Fruit fly (Drosophila melanogaster) whole organism, embryonic: ENCODE results near the gene srl.

Experiments used
- Antp ChIP-seq: fragments of 200-800 bp; sonication (Bioruptor generic); optimal IDR thresholded peaks from 3 replicates; lab custom pipeline; 2016; ENCODE audit warnings: missing biosample characterization, missing genetic modification characterization
- Atf3 ChIP-seq: fragments of 200-800 bp; sonication (Bioruptor generic); optimal IDR thresholded peaks from 3 replicates; lab custom pipeline; 2016; ENCODE audit warnings: missing biosample characterization, missing genetic modification characterization
- CG10543 ChIP-seq: fragments of 200-800 bp; sonication (Bioruptor generic); optimal IDR thresholded peaks from 3 replicates; lab custom pipeline; 2017; ENCODE audit warnings: missing biosample characterization, mild to moderate bottlenecking, missing genetic modification characterization, moderate library complexity
- CG13624 ChIP-seq: fragments of 200-800 bp; sonication (Bioruptor generic); optimal IDR thresholded peaks from 2 replicates; lab custom pipeline; 2016; ENCODE audit warnings: missing biosample characterization, missing genetic modification characterization
- CG1602 ChIP-seq: fragments of 200-800 bp; sonication (Bioruptor generic); optimal IDR thresholded peaks from 3 replicates; lab custom pipeline; 2016; ENCODE audit warnings: missing biosample characterization, missing genetic modification characterization
- CG17568 ChIP-seq: fragments of 200-800 bp; sonication (Bioruptor generic); optimal IDR thresholded peaks from 2 replicates; lab custom pipeline; 2018; ENCODE audit warnings: missing biosample characterization, mild to moderate bottlenecking, missing genetic modification characterization, moderate library complexity
- CG17912 ChIP-seq: fragments of 200-800 bp; sonication (Bioruptor generic); optimal IDR thresholded peaks from 2 replicates; lab custom pipeline; 2018; ENCODE audit warnings: missing biosample characterization, mild to moderate bottlenecking, missing genetic modification characterization
- CG18476 ChIP-seq: fragments of 200-800 bp; sonication (Bioruptor generic); optimal IDR thresholded peaks from 2 replicates; lab custom pipeline; 2016; ENCODE audit warnings: missing biosample characterization, mild to moderate bottlenecking, missing genetic modification characterization
- CG2199 ChIP-seq: fragments of 200-800 bp; sonication (Bioruptor generic); IDR thresholded peaks from 3 replicates; pipeline ENCODE4 v1.3.6; 2022; ENCODE audit warnings: missing biosample characterization, missing genetic modification characterization
- CG2875 ChIP-seq: fragments of 200-800 bp; sonication (Bioruptor generic); optimal IDR thresholded peaks from 2 replicates; lab custom pipeline; 2017; ENCODE audit warnings: missing biosample characterization, mild to moderate bottlenecking, missing genetic modification characterization, missing genetic modification reagents
- CG32532 ChIP-seq: fragments of 200-800 bp; sonication (Bioruptor generic); IDR thresholded peaks from 2 replicates; pipeline ENCODE4 v1.3.6; 2022; ENCODE audit warnings: missing biosample characterization, missing genetic modification characterization
- CG33557 ChIP-seq: fragments of 200-800 bp; sonication (Bioruptor generic); optimal IDR thresholded peaks from 2 replicates; lab custom pipeline; 2019; ENCODE audit warnings: missing biosample characterization, mild to moderate bottlenecking, missing genetic modification characterization, moderate library complexity
- CG3407 ChIP-seq: fragments of 200-800 bp; sonication (Bioruptor generic); optimal IDR thresholded peaks from 2 replicates; lab custom pipeline; 2018; ENCODE audit warnings: missing biosample characterization, mild to moderate bottlenecking, missing genetic modification characterization
- CG5180 ChIP-seq: fragments of 200-800 bp; sonication (Bioruptor generic); optimal IDR thresholded peaks from 3 replicates; lab custom pipeline; 2017; ENCODE audit warnings: missing biosample characterization, missing genetic modification characterization, mild to moderate bottlenecking, moderate library complexity, missing genetic modification reagents
- CG6254 ChIP-seq: fragments of 200-800 bp; sonication (Bioruptor generic); optimal IDR thresholded peaks from 3 replicates; lab custom pipeline; 2017; ENCODE audit warnings: mild to moderate bottlenecking, missing biosample characterization, missing genetic modification reagents, missing genetic modification characterization
- CG6813 ChIP-seq: fragments of 200-800 bp; sonication (Bioruptor generic); optimal IDR thresholded peaks from 2 replicates; lab custom pipeline; 2017; ENCODE audit warnings: missing biosample characterization, missing genetic modification characterization, mild to moderate bottlenecking, moderate library complexity, missing genetic modification reagents
- CG7928 ChIP-seq: fragments of 200-800 bp; sonication (Bioruptor generic); optimal IDR thresholded peaks from 2 replicates; lab custom pipeline; 2017; ENCODE audit warnings: missing biosample characterization, mild to moderate bottlenecking, missing genetic modification characterization
- CG8290 ChIP-seq, 3 experiments: fragments of 200-800 bp; sonication (Bioruptor generic); optimal IDR thresholded peaks; 2 replicates each; lab custom pipeline; 2016 to 2019; ENCODE audit warnings: missing biosample characterization in 3 of 3, missing genetic modification characterization in 3 of 3, mild to moderate bottlenecking in 2 of 3, moderate library complexity in 1 of 3
- CG8388 ChIP-seq: fragments of 200-800 bp; sonication (Bioruptor generic); optimal IDR thresholded peaks from 2 replicates; lab custom pipeline; 2019; ENCODE audit warnings: missing biosample characterization, mild to moderate bottlenecking, missing genetic modification characterization, moderate library complexity
- CG8924 ChIP-seq: fragments of 200-800 bp; optimal IDR thresholded peaks from 3 replicates; lab custom pipeline; 2019; ENCODE audit warnings: missing biosample characterization, mild to moderate bottlenecking, missing genetic modification characterization, moderate library complexity
- Chrac-16 ChIP-seq: fragments of 200-800 bp; sonication (Bioruptor generic); optimal IDR thresholded peaks from 3 replicates; lab custom pipeline; 2016; ENCODE audit warnings: missing biosample characterization, missing genetic modification characterization
- CoRest ChIP-seq: fragments of 200-800 bp; sonication (Bioruptor generic); optimal IDR thresholded peaks from 3 replicates; lab custom pipeline; 2018; ENCODE audit warnings: missing biosample characterization, mild to moderate bottlenecking, missing genetic modification characterization, moderate library complexity
- Dek ChIP-seq: fragments of 200-800 bp; sonication (Bioruptor generic); optimal IDR thresholded peaks from 3 replicates; lab custom pipeline; 2019; ENCODE audit warnings: missing biosample characterization, mild to moderate bottlenecking, missing genetic modification characterization, moderate library complexity
- ERR ChIP-seq: fragments of 200-800 bp; sonication (Bioruptor generic); optimal IDR thresholded peaks from 2 replicates; lab custom pipeline; 2016; ENCODE audit warnings: missing biosample characterization, missing genetic modification characterization
- HHEX ChIP-seq: fragments of 200-800 bp; sonication (Bioruptor generic); optimal IDR thresholded peaks from 3 replicates; lab custom pipeline; 2017; ENCODE audit warnings: missing biosample characterization, mild to moderate bottlenecking, missing genetic modification characterization, missing genetic modification reagents
- HmgZ ChIP-seq: fragments of 200-800 bp; sonication (Bioruptor generic); optimal IDR thresholded peaks from 2 replicates; lab custom pipeline; 2018; ENCODE audit warnings: missing biosample characterization, mild to moderate bottlenecking, missing genetic modification characterization
- Max ChIP-seq: fragments of 200-800 bp; sonication (Bioruptor generic); optimal IDR thresholded peaks from 2 replicates; lab custom pipeline; 2016; ENCODE audit warnings: missing biosample characterization, mild to moderate bottlenecking, missing genetic modification characterization
- Oaz ChIP-seq: fragments of 200-800 bp; sonication (Bioruptor generic); IDR thresholded peaks from 2 replicates; pipeline ENCODE4 v1.3.6; 2022; ENCODE audit warnings: missing biosample characterization, missing genetic modification characterization
- PHDP ChIP-seq: fragments of 200-800 bp; sonication (Bioruptor generic); optimal IDR thresholded peaks from 3 replicates; lab custom pipeline; 2018; ENCODE audit warnings: missing biosample characterization, mild to moderate bottlenecking, missing genetic modification characterization, moderate library complexity
- bbx ChIP-seq: fragments of 200-800 bp; sonication (Bioruptor generic); IDR thresholded peaks from 2 replicates; pipeline ENCODE4 v1.3.6; 2022; ENCODE audit warnings: missing biosample characterization, missing genetic modification characterization; ENCODE audit not compliant: partially characterized antibody
- disco-r ChIP-seq: fragments of 200-800 bp; sonication (Bioruptor generic); optimal IDR thresholded peaks from 2 replicates; lab custom pipeline; 2016; ENCODE audit warnings: missing biosample characterization, missing genetic modification characterization
- ems ChIP-seq: fragments of 200-800 bp; sonication (Bioruptor generic); optimal IDR thresholded peaks from 3 replicates; lab custom pipeline; 2016; ENCODE audit warnings: missing biosample characterization, missing genetic modification characterization
- ewg ChIP-seq: fragments of 200-800 bp; sonication (Bioruptor generic); optimal IDR thresholded peaks from 3 replicates; lab custom pipeline; 2017; ENCODE audit warnings: mild to moderate bottlenecking, missing biosample characterization, missing genetic modification reagents, missing genetic modification characterization
- grau ChIP-seq: fragments of 200-800 bp; optimal IDR thresholded peaks from 3 replicates; lab custom pipeline; 2019; ENCODE audit warnings: missing biosample characterization, mild to moderate bottlenecking, missing genetic modification characterization, moderate library complexity
- gro ChIP-seq: fragments of 200-800 bp; sonication (Bioruptor generic); optimal IDR thresholded peaks from 2 replicates; lab custom pipeline; 2016; ENCODE audit warnings: missing biosample characterization, missing genetic modification characterization
- ham ChIP-seq: fragments of 200-800 bp; sonication (Bioruptor generic); IDR thresholded peaks from 2 replicates; pipeline ENCODE4 v1.3.6; 2022; ENCODE audit warnings: missing biosample characterization, missing genetic modification characterization
- hkb ChIP-seq, 2 experiments: fragments of 200-800 bp in 1 of 2; fragments of >200 bp in 1 of 2; sonication (Bioruptor generic) in 1 of 2; IDR thresholded peaks in 1 of 2; optimal IDR thresholded peaks in 1 of 2; 2 replicates each; pipeline versions ENCODE4 v1.3.6 to Lab custom; 2017 to 2022; ENCODE audit warnings: missing biosample characterization in 1 of 2, missing genetic modification characterization in 1 of 2
- jing ChIP-seq: fragments of 200-800 bp; sonication (Bioruptor generic); optimal IDR thresholded peaks from 2 replicates; lab custom pipeline; 2018; ENCODE audit warnings: missing biosample characterization, mild to moderate bottlenecking, missing genetic modification characterization
- lab ChIP-seq: fragments of 200-800 bp; sonication (Bioruptor generic); optimal IDR thresholded peaks from 3 replicates; lab custom pipeline; 2017; ENCODE audit warnings: missing biosample characterization, missing genetic modification characterization, mild to moderate bottlenecking, moderate library complexity, missing genetic modification reagents
- lilli ChIP-seq: fragments of 200-800 bp; sonication (Bioruptor generic); optimal IDR thresholded peaks from 3 replicates; lab custom pipeline; 2016; ENCODE audit warnings: missing biosample characterization, missing genetic modification characterization
- lola ChIP-seq, 3 experiments: fragments of >200 bp in 2 of 3; fragments of 200-800 bp in 1 of 3; sonication (Bioruptor generic) in 1 of 3; optimal IDR thresholded peaks; 2 replicates each; lab custom pipeline; 2017 to 2019; ENCODE audit warnings: missing biosample characterization in 3 of 3, missing genetic modification characterization in 3 of 3, mild to moderate bottlenecking in 1 of 3, moderate library complexity in 1 of 3
- pfk ChIP-seq: fragments of 200-800 bp; sonication (Bioruptor generic); optimal IDR thresholded peaks from 2 replicates; lab custom pipeline; 2018; ENCODE audit warnings: missing biosample characterization, mild to moderate bottlenecking, missing genetic modification characterization, moderate library complexity
- prd ChIP-seq, 3 experiments: fragments of >200 bp in 2 of 3; fragments of 200-800 bp in 1 of 3; sonication (Bioruptor generic) in 1 of 3; optimal IDR thresholded peaks in 2 of 3; IDR thresholded peaks in 1 of 3; 2 replicates in 2 of 3; 3 replicates in 1 of 3; pipeline versions ENCODE4 v1.3.6 to Lab custom; 2017 to 2022; ENCODE audit warnings: missing biosample characterization in 1 of 3, missing genetic modification characterization in 1 of 3
- sens ChIP-seq: fragments of 200-800 bp; sonication (Bioruptor generic); peaks from one replicate; lab custom pipeline; 2016; ENCODE audit warnings: missing biosample characterization, missing genetic modification characterization
- seq ChIP-seq: fragments of 200-800 bp; sonication (Bioruptor generic); IDR thresholded peaks from 2 replicates; pipeline ENCODE4 v1.3.6; 2022; ENCODE audit warnings: missing biosample characterization, missing genetic modification characterization
- shn ChIP-seq: fragments of 200-800 bp; sonication (Bioruptor generic); optimal IDR thresholded peaks from 3 replicates; lab custom pipeline; 2016; ENCODE audit warnings: missing biosample characterization, missing genetic modification characterization
- usp ChIP-seq: fragments of >200 bp; optimal IDR thresholded peaks from 2 replicates; lab custom pipeline; 2017; ENCODE audit warnings: missing biosample characterization, missing genetic modification characterization

The srl gene

dm6 chr3R:4407325-4407724 is 21.8 kb downstream of the srl start:
- TF ChIP-seq CG17568 (GFP tag; lab: Kevin White, UChicago) (no peak), usp (GFP tag; lab: Kevin White, UChicago) (no peak), sens (GFP tag; lab: Kevin White, UChicago) (no peak), CG2875 (no peak), Dek (tag; lab: Kevin White, UChicago) (no peak), Atf3 (no peak), CG33557 (GFP tag; lab: Kevin White, UChicago) (no peak), ham (GFP tag; lab: Robert Waterston, UW) (no peak), CG13624 (GFP tag; lab: Kevin White, UChicago) (no peak), CoRest (no peak), shn (GFP tag; lab: Kevin White, UChicago) (no peak), Oaz (GFP tag; lab: Robert Waterston, UW) (no peak), CG17912 (GFP tag; lab: Kevin White, UChicago) (no peak), seq (no peak), disco-r (GFP tag; lab: Kevin White, UChicago) (no peak), hkb (optimal IDR thresholded peaks at IDR 0.05; lab: Kevin White, UChicago) (no peak), hkb (GFP tag; IDR thresholded peaks at IDR 0.05; lab: Robert Waterston, UW) (no peak), Max (GFP tag; lab: Kevin White, UChicago) (no peak), CG8924 (no peak), CG7928 (GFP tag; lab: Kevin White, UChicago) (no peak)

- no peak for TF ChIP-seq HmgZ (tag; lab: Kevin White, UChicago)
- TF ChIP-seq jing: no peak
- TF ChIP-seq prd (optimal IDR thresholded peaks at IDR 0.05; lab: Kevin White, UChicago): no peak
- 0 out of 3 replicates have a peak, but pooled peaks have one; percentile 7 for TF ChIP-seq prd (GFP tag; IDR thresholded peaks at IDR 0.05; lab: Robert Waterston, UW)
- TF ChIP-seq Oaz (GFP tag; lab: Robert Waterston, UW): no peak
- peak; percentile 23 for TF ChIP-seq CG8290 (GFP tag; optimal IDR thresholded peaks at IDR 0.05; lab: Kevin White, UChicago)
- TF ChIP-seq CG8290 (tag; optimal IDR thresholded peaks at IDR 0.05; lab: Kevin White, UChicago): no peak
- peak; percentile 3 for TF ChIP-seq lab (GFP tag; lab: Kevin White, UChicago)
- TF ChIP-seq CG10543: peak; percentile 35
- no peak for TF ChIP-seq Antp (GFP tag; lab: Kevin White, UChicago)
- no peak for TF ChIP-seq CG5180 (GFP tag; lab: Kevin White, UChicago)
- peak; percentile 29 for TF ChIP-seq CG6813 (GFP tag; lab: Kevin White, UChicago)
- TF ChIP-seq lola (GFP tag; optimal IDR thresholded peaks at IDR 0.05; lab: Kevin White, UChicago): peak in 1 of 3 experiments; percentile 11
- TF ChIP-seq CG2199: 0 out of 3 replicates have a peak, but pooled peaks have one; percentile 58
- TF ChIP-seq ems: peak; percentile 8
- TF ChIP-seq PHDP: peak; percentile 13
- TF ChIP-seq gro (GFP tag; lab: Kevin White, UChicago): peak; percentile 48
- peak; percentile 6 for TF ChIP-seq lilli (GFP tag; lab: Kevin White, UChicago)
- TF ChIP-seq Chrac-16 (GFP tag; lab: Kevin White, UChicago): peak; percentile 5
- no peak for TF ChIP-seq CG8388
- TF ChIP-seq CG3407: no peak
- peak; percentile 26 for TF ChIP-seq ERR
- no peak for TF ChIP-seq pfk (GFP tag; lab: Kevin White, UChicago)
- peak; percentile 7 for TF ChIP-seq HHEX (GFP tag; lab: Kevin White, UChicago)
- TF ChIP-seq bbx (GFP tag; lab: Robert Waterston, UW): 0 out of 2 replicates have a peak, but pooled peaks have one; percentile 6
- peak; percentile 21 for TF ChIP-seq ewg (GFP tag; lab: Kevin White, UChicago)
- TF ChIP-seq grau (tag; lab: Kevin White, UChicago): peak; percentile 79
- TF ChIP-seq CG1602 (GFP tag; lab: Kevin White, UChicago): no peak
- TF ChIP-seq CG18476 (GFP tag; lab: Kevin White, UChicago): no peak
- TF ChIP-seq CG6254 (GFP tag; lab: Kevin White, UChicago): no peak
- peak; percentile 22; the same call in 1 of the 2 replicates for TF ChIP-seq CG32532 (GFP tag; lab: Robert Waterston, UW)
These were observed 25.3 kb downstream of the srl start for dm6 chr3R:4403706-4404392.
